Worm (Caenorhabditis elegans) whole organism, L4 larva: ENCODE data around the gene ZC262.13.

Experiments
- D1046.2 ChIP-seq: fragments of 200-800 bp; sonication (Bioruptor generic); IDR thresholded peaks from 2 replicates; pipeline ENCODE4 v1.3.6; 2022; ENCODE audit warnings: missing genetic modification characterization, missing compliant biosample characterization
- F10B5.3 ChIP-seq: sonication (generic microtip); optimal IDR thresholded peaks from 2 replicates; lab custom pipeline; 2016; ENCODE audit warnings: mild to moderate bottlenecking, missing genetic modification characterization, missing compliant biosample characterization
- F49E8.2 ChIP-seq: sonication (generic microtip); optimal IDR thresholded peaks from 2 replicates; lab custom pipeline; 2016; ENCODE audit warnings: missing compliant biosample characterization, mild to moderate bottlenecking, missing genetic modification characterization, borderline replicate concordance
- R02D3.7 ChIP-seq: fragments of 150-350 bp; sonication (generic microtip); optimal IDR thresholded peaks from 3 replicates; lab custom pipeline; 2014; ENCODE audit warnings: missing biosample characterization, missing genetic modification characterization
- Y75B8A.6 ChIP-seq: fragments of 200-800 bp; sonication (Bioruptor generic); IDR thresholded peaks from 2 replicates; pipeline ENCODE4 v1.3.6; 2022; ENCODE audit warnings: missing genetic modification reagents, missing genetic modification characterization, missing compliant biosample characterization
- aha-1 ChIP-seq: fragments of 150-350 bp; peaks from one replicate; lab custom pipeline; 2014; ENCODE audit warnings: missing biosample characterization, missing genetic modification characterization
- aly-2 ChIP-seq: sonication (generic microtip); optimal IDR thresholded peaks from 2 replicates; lab custom pipeline; 2018; ENCODE audit warnings: missing biosample characterization, missing genetic modification characterization
- attf-4 ChIP-seq: sonication (generic microtip); optimal IDR thresholded peaks from 3 replicates; lab custom pipeline; 2017; ENCODE audit warnings: missing biosample characterization, missing genetic modification characterization
- ceh-32 ChIP-seq: sonication (generic microtip); optimal IDR thresholded peaks from 2 replicates; lab custom pipeline; 2016; ENCODE audit warnings: mild to moderate bottlenecking, missing genetic modification characterization, missing compliant biosample characterization; ENCODE audit not compliant: poor library complexity
- ces-1 ChIP-seq: fragments of 150-350 bp; sonication (generic microtip); optimal IDR thresholded peaks from 4 replicates; lab custom pipeline; 2014; ENCODE audit warnings: missing biosample characterization, missing genetic modification reagents, missing genetic modification characterization
- cey-2 ChIP-seq: sonication (generic microtip); optimal IDR thresholded peaks from 3 replicates; lab custom pipeline; 2017; ENCODE audit warnings: missing genetic modification characterization, mild to moderate bottlenecking, missing compliant biosample characterization, antibody characterized with exemption, borderline replicate concordance; ENCODE audit not compliant: insufficient read depth
- daf-16 ChIP-seq, 3 experiments: sonication (generic microtip); optimal IDR thresholded peaks; 2 replicates each; lab custom pipeline; 2016 to 2017; ENCODE audit warnings: missing genetic modification characterization in 3 of 3, missing genetic modification reagents in 3 of 3, mild to moderate bottlenecking in 2 of 3, missing compliant biosample characterization in 2 of 3, missing biosample characterization in 1 of 3, moderate library complexity in 1 of 3
- dmd-6 ChIP-seq: fragments of 200-800 bp; sonication (Bioruptor generic); IDR thresholded peaks from 2 replicates; pipeline ENCODE4 v1.3.6; 2022; ENCODE audit warnings: missing genetic modification reagents, missing genetic modification characterization, missing compliant biosample characterization
- dmd-8 ChIP-seq: fragments of 200-800 bp; sonication (Bioruptor generic); IDR thresholded peaks from 2 replicates; pipeline ENCODE4 v1.3.6; 2022; ENCODE audit warnings: missing genetic modification characterization, missing compliant biosample characterization
- dve-1 ChIP-seq: sonication (generic microtip); optimal IDR thresholded peaks from 2 replicates; lab custom pipeline; 2017; ENCODE audit warnings: antibody characterized with exemption, mild to moderate bottlenecking, missing genetic modification characterization, missing compliant biosample characterization; ENCODE audit not compliant: insufficient read depth
- fos-1 ChIP-seq: fragments of 150-350 bp; optimal IDR thresholded peaks from 2 replicates; lab custom pipeline; 2014; ENCODE audit warnings: missing biosample characterization, missing genetic modification characterization
- hlh-11 ChIP-seq: fragments of 200-800 bp; sonication (Bioruptor generic); optimal IDR thresholded peaks from 2 replicates; lab custom pipeline; 2018; ENCODE audit warnings: mild to moderate bottlenecking, missing genetic modification characterization, missing compliant biosample characterization
- hlh-30 ChIP-seq: sonication (generic microtip); optimal IDR thresholded peaks from 2 replicates; lab custom pipeline; 2017; ENCODE audit warnings: antibody characterized with exemption, mild to moderate bottlenecking, missing genetic modification characterization, missing compliant biosample characterization; ENCODE audit not compliant: insufficient read depth
- lin-15B ChIP-seq: fragments of 150-350 bp; sonication (generic microtip); optimal IDR thresholded peaks from 3 replicates; lab custom pipeline; 2014; ENCODE audit warnings: missing biosample characterization, missing genetic modification characterization
- lin-29 ChIP-seq: fragments of 200-800 bp; sonication (Bioruptor generic); IDR thresholded peaks from 2 replicates; pipeline ENCODE4 v1.3.6; 2022; ENCODE audit warnings: missing genetic modification reagents, missing genetic modification characterization, missing compliant biosample characterization
- lin-39 ChIP-seq: fragments of 150-350 bp; optimal IDR thresholded peaks from 2 replicates; lab custom pipeline; 2014; ENCODE audit warnings: missing biosample characterization, missing genetic modification reagents, missing genetic modification characterization
- lsy-2 ChIP-seq, 2 experiments: fragments of 150-350 bp in 1 of 2; sonication (generic microtip) in 1 of 2; optimal IDR thresholded peaks; 2 replicates each; lab custom pipeline; 2014 to 2017; ENCODE audit warnings: missing biosample characterization in 2 of 2, missing genetic modification characterization in 2 of 2
- mdl-1 ChIP-seq, 2 experiments: fragments of 150-350 bp in 1 of 2; sonication (generic microtip) in 1 of 2; optimal IDR thresholded peaks; 2 replicates each; lab custom pipeline; 2014 to 2017; ENCODE audit warnings: missing biosample characterization in 2 of 2, missing genetic modification characterization in 2 of 2
- mdt-29 ChIP-seq: fragments of 200-800 bp; sonication (Bioruptor generic); IDR thresholded peaks from 2 replicates; pipeline ENCODE4 v1.3.6; 2022; ENCODE audit warnings: missing genetic modification reagents, missing genetic modification characterization, missing compliant biosample characterization
- mep-1 ChIP-seq: fragments of 150-350 bp; sonication (generic microtip); optimal IDR thresholded peaks from 3 replicates; lab custom pipeline; 2014; ENCODE audit warnings: missing biosample characterization, missing genetic modification characterization
- mxl-2 ChIP-seq: fragments of 200-800 bp; sonication (Bioruptor generic); conservative IDR thresholded peaks from 2 replicates; pipeline ENCODE4 v1.3.6; 2022; ENCODE audit warnings: missing genetic modification reagents, missing genetic modification characterization, missing compliant biosample characterization
- nhr-10 ChIP-seq: fragments of 150-350 bp; optimal IDR thresholded peaks from 2 replicates; lab custom pipeline; 2014; ENCODE audit warnings: missing biosample characterization, missing genetic modification characterization
- nhr-11 ChIP-seq: fragments of 150-350 bp; optimal IDR thresholded peaks from 2 replicates; lab custom pipeline; 2014; ENCODE audit warnings: missing biosample characterization, missing genetic modification characterization
- nhr-28 ChIP-seq: fragments of 150-350 bp; optimal IDR thresholded peaks from 2 replicates; lab custom pipeline; 2014; ENCODE audit warnings: missing biosample characterization, missing genetic modification characterization
- nhr-48 ChIP-seq: sonication (generic microtip); optimal IDR thresholded peaks from 2 replicates; lab custom pipeline; 2016; ENCODE audit warnings: mild to moderate bottlenecking, missing genetic modification characterization, missing compliant biosample characterization
- php-3 ChIP-seq: fragments of 200-800 bp; sonication (Bioruptor generic); IDR thresholded peaks from 2 replicates; pipeline ENCODE4 v1.3.6; 2022; ENCODE audit warnings: missing genetic modification reagents, missing genetic modification characterization, missing compliant biosample characterization
- pqm-1 ChIP-seq: sonication (generic microtip); optimal IDR thresholded peaks from 2 replicates; lab custom pipeline; 2017; ENCODE audit warnings: missing biosample characterization, missing genetic modification characterization
- sdz-12 ChIP-seq: fragments of 200-800 bp; sonication (Bioruptor generic); optimal IDR thresholded peaks from 2 replicates; lab custom pipeline; 2018; ENCODE audit warnings: mild to moderate bottlenecking, missing genetic modification characterization, missing compliant biosample characterization
- skn-1 ChIP-seq: fragments of 150-350 bp; optimal IDR thresholded peaks from 2 replicates; lab custom pipeline; 2014; ENCODE audit warnings: missing biosample characterization, missing genetic modification characterization
- snpc-1.2 ChIP-seq: fragments of 200-800 bp; sonication (Bioruptor generic); IDR thresholded peaks from 2 replicates; pipeline ENCODE4 v1.3.6; 2022; ENCODE audit warnings: missing genetic modification reagents, missing genetic modification characterization, missing compliant biosample characterization
- snpc-4 ChIP-seq: fragments of 150-350 bp; optimal IDR thresholded peaks from 2 replicates; lab custom pipeline; 2014; ENCODE audit warnings: missing biosample characterization, missing genetic modification characterization
- spr-3 ChIP-seq: fragments of 200-800 bp; sonication (Bioruptor generic); optimal IDR thresholded peaks from 2 replicates; lab custom pipeline; 2018; ENCODE audit warnings: mild to moderate bottlenecking, missing genetic modification characterization, missing compliant biosample characterization
- unc-39 ChIP-seq: sonication (generic microtip); optimal IDR thresholded peaks from 2 replicates; lab custom pipeline; 2017; ENCODE audit warnings: missing biosample characterization, missing genetic modification characterization
- zfp-2 ChIP-seq: sonication (generic microtip); optimal IDR thresholded peaks from 2 replicates; lab custom pipeline; 2016; ENCODE audit warnings: mild to moderate bottlenecking, missing genetic modification characterization, missing compliant biosample characterization
- zip-11 ChIP-seq: fragments of 200-800 bp; sonication (Bioruptor generic); IDR thresholded peaks from 2 replicates; pipeline ENCODE4 v1.3.6; 2022; ENCODE audit warnings: missing genetic modification characterization, missing compliant biosample characterization
- ztf-11 ChIP-seq: fragments of 150-350 bp; optimal IDR thresholded peaks from 2 replicates; lab custom pipeline; 2014; ENCODE audit warnings: missing biosample characterization, missing genetic modification characterization

The ZC262.13 gene

DNA sequence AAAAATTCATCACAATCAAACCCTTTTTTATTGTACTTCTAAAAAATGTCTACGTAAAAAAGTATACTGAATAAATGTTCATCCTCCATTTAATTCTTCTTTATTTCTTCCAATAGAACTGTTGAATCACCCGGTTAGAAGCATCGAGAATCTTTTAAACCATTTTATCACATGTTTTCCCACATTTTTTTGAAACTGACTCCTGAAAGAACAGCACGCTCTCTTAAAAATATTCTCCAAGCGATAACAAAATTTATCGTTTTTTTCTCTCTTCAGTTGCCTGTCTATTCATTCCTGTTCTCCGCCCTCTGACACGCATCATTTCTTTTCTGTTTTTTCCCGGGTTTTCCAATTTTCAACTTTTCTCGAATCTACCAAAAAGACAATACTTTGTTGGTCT lies 1.6 kb upstream of the ZC262.13 start, which contains the start of gene F10E9.12:
Gene F10E9.12 (plus strand): TSS at position 131 of the 400 bp plus-strand sequence.
- TF ChIP-seq ztf-11 = no peak
- TF ChIP-seq F10B5.3 (tag; lab: Kevin White, UChicago) = no peak
- no peak for TF ChIP-seq mxl-2 (GFP tag; lab: Robert Waterston, UW)
- no peak for TF ChIP-seq php-3 (GFP tag; lab: Robert Waterston, UW)
- no peak for TF ChIP-seq dmd-8 (GFP tag; lab: Robert Waterston, UW)
- no peak for TF ChIP-seq spr-3 (GFP tag; lab: Kevin White, UChicago)
- no peak for TF ChIP-seq lin-29 (GFP tag; lab: Robert Waterston, UW)
- no peak for TF ChIP-seq attf-4 (tag; lab: Kevin White, UChicago)
- TF ChIP-seq mdt-29 (GFP tag; lab: Robert Waterston, UW) = no peak
- no peak for TF ChIP-seq sdz-12
- no peak for TF ChIP-seq nhr-11 (tag; lab: Kevin White, UChicago)
- no peak for TF ChIP-seq daf-16 (GFP tag; optimal IDR thresholded peaks at IDR 0.05; lab: Kevin White, UChicago)
- TF ChIP-seq daf-16 (tag; optimal IDR thresholded peaks at IDR 0.05; lab: Kevin White, UChicago) = peak; percentile 43
- TF ChIP-seq mep-1 = peak; percentile 5
- no peak for TF ChIP-seq D1046.2
- TF ChIP-seq nhr-28 = peak; percentile 1
- no peak for TF ChIP-seq unc-39 (tag; lab: Kevin White, UChicago)
- no peak for TF ChIP-seq fos-1
- TF ChIP-seq zip-11 (GFP tag; lab: Robert Waterston, UW) = no peak
- no peak for TF ChIP-seq Y75B8A.6
- no peak for TF ChIP-seq lin-39 (tag; lab: Kevin White, UChicago)
- TF ChIP-seq hlh-11 (tag; lab: Kevin White, UChicago) = peak; percentile 30
- TF ChIP-seq zfp-2 (tag; lab: Kevin White, UChicago) = no peak
- peak in 1 of 2 experiments; percentile 31 for TF ChIP-seq lsy-2 (tag; optimal IDR thresholded peaks at IDR 0.05; lab: Kevin White, UChicago)
- no peak for TF ChIP-seq snpc-1.2 (GFP tag; lab: Robert Waterston, UW)
- no peak for TF ChIP-seq nhr-48 (tag; lab: Kevin White, UChicago)
- no peak for TF ChIP-seq snpc-4 (tag; lab: Kevin White, UChicago)
- TF ChIP-seq ceh-32 (tag; lab: Kevin White, UChicago) = no peak
- TF ChIP-seq lin-15B (tag; lab: Kevin White, UChicago) = no peak
- peak; percentile 54 for TF ChIP-seq dve-1 (tag; lab: Kevin White, UChicago)
- TF ChIP-seq hlh-30 (tag; lab: Kevin White, UChicago) = peak; percentile 66
- peak; percentile 4 for TF ChIP-seq pqm-1 (tag; lab: Kevin White, UChicago)
- peak in 1 of 2 experiments; percentile 14 for TF ChIP-seq mdl-1 (tag; optimal IDR thresholded peaks at IDR 0.05; lab: Kevin White, UChicago)
- TF ChIP-seq dmd-6 (GFP tag; lab: Robert Waterston, UW) = peak; percentile 26; the same call in 1 of the 2 replicates
- no peak for TF ChIP-seq cey-2
- TF ChIP-seq aha-1 = peak; percentile 9
- no peak for TF ChIP-seq aly-2 (tag; lab: Kevin White, UChicago)
- TF ChIP-seq, all 104 proteins: peak for 11

DNA sequence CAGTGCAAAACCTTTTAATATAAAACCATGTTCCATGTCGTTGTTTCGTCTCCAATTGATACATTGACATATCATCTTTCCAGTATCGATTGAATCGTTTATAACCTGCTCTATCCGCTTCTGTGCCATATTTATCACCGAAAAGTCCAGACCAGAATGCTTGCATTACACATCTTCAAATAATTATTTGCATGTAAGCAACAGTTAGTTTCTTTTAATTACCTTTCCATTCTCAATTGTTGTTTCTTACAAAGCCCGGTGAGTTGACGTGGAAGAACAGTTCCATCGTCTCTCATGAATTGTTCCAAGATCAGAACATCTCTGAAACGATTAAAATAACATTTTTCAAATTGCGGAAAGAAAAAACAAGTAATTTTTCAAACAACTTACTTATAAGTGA lies 5.2 kb downstream of the ZC262.13 start, which contains the start of gene iglr-2:
Gene iglr-2 (minus strand): TSS at position 101 of the 400 bp plus-strand sequence.
- TF ChIP-seq nhr-10 (tag; lab: Kevin White, UChicago) (no peak), F49E8.2 (no peak), skn-1 (tag; lab: Kevin White, UChicago) (no peak), aha-1 (peak; percentile 30), R02D3.7 (tag; lab: Kevin White, UChicago) (no peak), ces-1 (GFP tag; lab: Kevin White, UChicago) (no peak), mxl-2 (GFP tag; lab: Robert Waterston, UW) (no peak)
